Fruit fly (Drosophila melanogaster): Measurements from ENCODE around the gene CG31064.

dm6 chr3R:27283645-27284044 lies 44.8 kb upstream of the CG31064 start, which contains the start of gene CG3368:
- no peak for TF ChIP-seq Pif1B (GFP tag; optimal IDR thresholded peaks at IDR 0.05)
- no peak for TF ChIP-seq rn (GFP tag; IDR thresholded peaks at IDR 0.05)
- no peak for TF ChIP-seq Snoo (tag; optimal IDR thresholded peaks at IDR 0.05)
- TF ChIP-seq CG34367 (tag; optimal IDR thresholded peaks at IDR 0.05), result no peak
- no peak for TF ChIP-seq EcR (GFP tag; optimal IDR thresholded peaks at IDR 0.05)
- no peak for TF ChIP-seq CG32121 (GFP tag; IDR thresholded peaks at IDR 0.05)
- no peak for TF ChIP-seq gl (tag; optimal IDR thresholded peaks at IDR 0.05)
- no peak for TF ChIP-seq fd96Ca (GFP tag; IDR thresholded peaks at IDR 0.05)

All from whole organism, pupa.